Fruit fly (Drosophila melanogaster) whole organism: ENCODE data around the gene CG7910.

ENCODE experiments used
- CG8478 ChIP-seq: fragments of >200 bp; optimal IDR thresholded peaks from 2 replicates; lab custom pipeline; 2018; ENCODE audit warnings: inconsistent platforms
- Dll ChIP-seq: fragments of >200 bp; optimal IDR thresholded peaks from 2 replicates; lab custom pipeline; 2017
- EcR ChIP-seq, 2 experiments: fragments of >200 bp; optimal IDR thresholded peaks; 2 replicates each; lab custom pipeline; 2017; ENCODE audit warnings: missing biosample characterization in 2 of 2, missing genetic modification characterization in 2 of 2, missing genetic modification reagents in 2 of 2
- pan ChIP-seq: fragments of >200 bp; optimal IDR thresholded peaks from 2 replicates; lab custom pipeline; 2017
- psq ChIP-seq: fragments of >200 bp; optimal IDR thresholded peaks from 2 replicates; lab custom pipeline; 2017
- usp ChIP-seq: fragments of >200 bp; optimal IDR thresholded peaks from 2 replicates; lab custom pipeline; 2017; ENCODE audit warnings: missing biosample characterization, missing genetic modification characterization, mixed read lengths

CG7910 gene

DNA sequence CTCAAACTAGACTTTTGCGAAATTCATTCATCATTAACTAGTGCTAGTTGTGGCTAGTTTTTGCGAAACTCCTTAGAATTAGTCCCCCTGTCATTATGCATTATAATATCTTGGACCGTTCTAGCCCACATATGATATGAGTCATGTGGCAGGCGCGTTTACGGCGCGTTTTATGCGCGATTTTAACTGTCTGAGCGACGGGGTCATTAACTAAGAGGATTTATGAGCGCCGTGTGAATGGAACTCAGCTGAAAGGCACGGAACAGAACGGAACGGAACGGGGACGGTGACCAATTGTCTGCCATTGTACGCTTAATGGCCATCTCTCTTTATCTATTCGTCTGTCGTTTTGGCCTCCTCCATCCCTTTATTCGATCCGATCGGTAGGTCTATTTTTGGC, 31.0 kb downstream of the CG7910 start:
- TF ChIP-seq pan (lab: Kevin White, UChicago) (no peak), usp (GFP tag; lab: Kevin White, UChicago) (no peak), EcR (GFP tag; optimal IDR thresholded peaks at IDR 0.05; lab: Kevin White, UChicago) (no peak), psq (lab: Kevin White, UChicago) (no peak), CG8478 (no peak), Dll (no peak)

DNA sequence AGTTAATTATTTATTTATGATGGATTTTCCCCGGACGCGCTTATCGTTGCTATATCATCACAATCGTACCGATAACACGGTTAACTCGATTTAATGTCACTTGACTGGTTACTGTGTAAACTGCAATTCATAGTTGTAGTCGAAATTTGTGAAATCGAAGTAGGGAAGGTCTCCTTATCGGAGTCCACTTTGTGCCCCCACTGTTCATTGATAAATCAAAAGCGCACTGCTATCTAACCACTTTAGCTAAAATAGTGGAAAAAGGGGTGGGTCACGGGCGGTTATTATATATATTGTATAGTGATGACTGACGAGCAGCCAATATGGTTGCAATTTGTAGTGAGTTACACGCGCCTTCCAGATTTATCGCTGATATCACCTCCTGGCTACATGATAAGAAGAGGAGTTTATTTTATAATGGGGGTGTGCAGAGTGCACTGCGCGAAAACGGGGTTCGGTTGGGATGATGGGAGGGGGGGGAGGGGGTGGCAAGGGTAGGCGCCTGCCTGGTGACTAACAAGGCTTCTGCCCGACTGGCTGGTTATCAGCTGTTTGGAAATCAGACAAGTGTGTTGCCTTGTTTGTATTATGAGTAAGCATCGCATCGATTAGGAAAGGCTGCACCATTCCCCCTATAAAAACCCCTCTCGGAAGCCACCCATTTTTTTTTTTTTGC, 31.9 kb downstream of the CG7910 start:
- TF ChIP-seq Dll: no peak

dm6 chr3R:8119457-8120337, 32.6 kb downstream of the CG7910 start:
- no peak for TF ChIP-seq usp (GFP tag; lab: Kevin White, UChicago)
- no peak for TF ChIP-seq psq (lab: Kevin White, UChicago)
- no peak for TF ChIP-seq pan (lab: Kevin White, UChicago)
- TF ChIP-seq Dll: peak; percentile 80
- no peak for TF ChIP-seq CG8478
- TF ChIP-seq EcR (GFP tag; optimal IDR thresholded peaks at IDR 0.05; lab: Kevin White, UChicago): no peak

DNA sequence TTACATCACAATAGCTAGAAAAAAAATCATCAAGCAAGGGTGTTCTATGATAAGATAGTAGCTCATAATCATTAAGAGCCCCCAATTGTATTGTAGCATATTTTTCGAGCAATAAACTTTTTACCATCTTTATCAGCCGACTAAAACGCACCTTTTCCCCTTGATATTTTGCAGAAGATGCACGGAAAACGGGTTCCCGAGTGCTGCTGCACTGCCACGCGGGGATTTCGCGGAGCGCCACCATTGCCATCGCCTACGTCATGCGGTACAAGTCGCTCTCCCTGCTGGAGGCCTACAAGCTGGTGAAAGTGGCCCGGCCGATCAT, 33.2 kb downstream of the CG7910 start:
- TF ChIP-seq usp (GFP tag; lab: Kevin White, UChicago) (no peak), CG8478 (no peak)

DNA sequence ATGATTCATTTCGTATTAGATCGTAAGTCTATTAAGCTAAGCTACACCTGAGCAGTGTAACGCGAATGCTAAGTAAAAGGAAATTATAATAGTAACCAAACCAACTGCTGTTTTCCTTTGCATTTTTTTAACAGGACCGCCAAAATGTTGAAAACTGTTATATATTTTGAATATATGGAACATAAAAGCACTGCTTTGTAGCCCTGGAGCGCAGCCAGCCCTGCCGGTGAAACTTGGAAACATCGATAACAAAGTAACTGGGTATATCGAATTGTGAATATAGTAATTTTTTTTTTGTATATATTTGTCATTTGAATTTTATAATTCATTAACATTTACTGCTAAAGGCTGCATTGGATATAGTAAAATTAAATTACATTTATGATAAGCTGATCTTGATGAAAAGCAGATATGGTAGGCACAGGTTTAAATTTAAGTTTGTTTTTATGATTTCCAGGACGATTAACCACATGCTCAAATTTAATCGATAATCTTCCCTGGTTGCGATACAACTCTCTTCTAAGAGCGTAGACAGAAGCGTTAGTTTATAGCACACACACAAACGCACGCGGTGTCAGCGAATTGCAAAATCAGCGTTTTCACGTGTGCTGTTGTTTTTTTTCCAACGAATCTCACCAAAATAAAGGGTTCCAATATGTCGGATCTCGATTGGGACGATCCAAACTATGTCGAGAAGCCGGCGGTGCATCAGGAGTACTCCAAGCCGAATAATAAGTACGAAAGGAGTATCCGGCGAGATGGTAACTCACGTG, 35.3 kb downstream of the CG7910 start, which contains the start of gene CG7878:
Gene CG7878 (plus strand): TSS at position 528 of the 773 bp plus-strand sequence.
- TF ChIP-seq pan (lab: Kevin White, UChicago) (no peak), psq (lab: Kevin White, UChicago) (no peak), usp (GFP tag; lab: Kevin White, UChicago) (no peak), CG8478 (no peak), Dll (no peak), EcR (GFP tag; optimal IDR thresholded peaks at IDR 0.05; lab: Kevin White, UChicago) (no peak)

DNA sequence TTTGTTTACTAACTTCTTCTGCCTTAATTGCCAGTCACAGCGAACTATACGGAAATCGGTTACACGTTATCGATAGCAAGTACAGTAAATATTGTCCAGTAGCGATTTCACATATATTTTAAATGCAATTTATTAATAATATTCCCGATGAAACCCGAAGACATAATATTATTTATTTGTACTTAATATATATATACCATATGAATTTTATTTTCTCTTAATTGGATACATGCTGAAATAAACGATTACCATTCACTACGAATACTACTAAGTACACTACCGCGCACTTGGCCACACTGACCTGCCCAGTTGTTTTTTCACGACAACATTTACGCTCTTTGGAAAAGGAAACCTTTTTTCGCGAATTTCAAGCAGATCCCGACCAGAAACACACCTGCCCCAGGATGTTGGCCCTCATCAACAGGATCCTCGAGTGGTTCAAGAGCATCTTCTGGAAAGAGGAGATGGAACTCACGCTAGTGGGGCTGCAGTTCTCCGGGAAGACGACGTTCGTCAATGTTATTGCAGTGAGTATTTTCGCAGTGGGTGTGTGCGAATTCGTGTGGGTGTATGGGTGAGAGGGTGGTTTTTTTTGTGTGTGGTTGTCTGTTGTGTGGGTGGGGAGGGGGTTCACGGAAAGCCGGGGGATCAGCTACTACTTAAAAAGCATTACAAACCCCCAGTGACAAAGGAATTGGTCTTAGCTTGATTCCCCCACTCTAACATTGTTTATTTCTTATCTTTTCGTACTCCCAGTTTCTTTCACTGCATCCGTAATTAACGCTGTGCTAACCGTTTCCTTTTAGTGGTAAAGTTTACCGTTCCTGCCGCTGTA, 39.5 kb downstream of the CG7910 start, which contains the start of the genes CG9667 and Arl8:
Gene CG9667 (minus strand): TSS at position 42 of the 835 bp plus-strand sequence.
Gene Arl8 (plus strand): TSS at position 290 of the 835 bp plus-strand sequence.
- no peak for TF ChIP-seq psq (lab: Kevin White, UChicago)
- no peak for TF ChIP-seq CG8478
- TF ChIP-seq usp (GFP tag; lab: Kevin White, UChicago): no peak
- TF ChIP-seq EcR (GFP tag; optimal IDR thresholded peaks at IDR 0.05; lab: Kevin White, UChicago): no peak
- TF ChIP-seq pan (lab: Kevin White, UChicago): no peak
- TF ChIP-seq Dll: no peak

- TF ChIP-seq pan (lab: Kevin White, UChicago): peak; percentile 61
- no peak for TF ChIP-seq CG8478
These were observed 40.2 kb downstream of the CG7910 start for dm6 chr3R:8127151-8127690.

- TF ChIP-seq Dll: no peak
- no peak for TF ChIP-seq psq (lab: Kevin White, UChicago)
- TF ChIP-seq pan (lab: Kevin White, UChicago): no peak
- no peak for TF ChIP-seq EcR (GFP tag; optimal IDR thresholded peaks at IDR 0.05; lab: Kevin White, UChicago)
- TF ChIP-seq usp (GFP tag; lab: Kevin White, UChicago): no peak
- TF ChIP-seq CG8478: no peak
These were observed 45.3 kb downstream of the CG7910 start for dm6 chr3R:8132398-8132797.

- TF ChIP-seq Dll (no peak), EcR (GFP tag; optimal IDR thresholded peaks at IDR 0.05; lab: Kevin White, UChicago) (no peak), CG8478 (no peak), psq (lab: Kevin White, UChicago) (no peak), pan (lab: Kevin White, UChicago) (no peak), usp (GFP tag; lab: Kevin White, UChicago) (no peak)
These were observed 47.5 kb downstream of the CG7910 start for dm6 chr3R:8134544-8134943.

DNA sequence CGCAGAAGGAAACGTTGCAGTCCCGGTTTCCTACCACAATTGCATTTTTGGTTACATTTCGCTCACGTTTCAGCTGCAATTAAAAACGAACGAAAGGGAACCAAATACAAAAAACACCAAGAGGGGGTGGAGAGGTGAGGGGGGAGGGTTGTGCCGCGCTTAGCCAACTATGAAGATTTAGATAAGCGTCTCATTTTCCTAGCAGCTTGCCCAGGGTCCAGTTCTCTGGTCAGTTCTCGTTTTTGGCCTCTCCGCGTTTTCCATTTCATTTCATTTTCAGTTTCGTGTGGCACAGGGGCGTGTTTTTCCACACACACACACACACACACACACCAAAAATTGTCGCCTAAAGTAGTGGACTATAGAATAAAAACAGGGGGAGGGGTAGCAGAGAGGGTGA, 51.0 kb downstream of the CG7910 start:
- TF ChIP-seq pan (lab: Kevin White, UChicago) (no peak), usp (GFP tag; lab: Kevin White, UChicago) (no peak), psq (lab: Kevin White, UChicago) (no peak), Dll (no peak), EcR (GFP tag; optimal IDR thresholded peaks at IDR 0.05; lab: Kevin White, UChicago) (no peak), CG8478 (no peak)
